Fruit fly (Drosophila melanogaster) whole organism, prepupa: ENCODE measurements around the gene Rab39.

Experiments
- Blimp-1 ChIP-seq: fragments of 200-800 bp; sonication (Bioruptor generic); optimal IDR thresholded peaks from 3 replicates; lab custom pipeline; 2017; ENCODE audit warnings: missing biosample characterization, missing genetic modification characterization, mild to moderate bottlenecking, moderate library complexity, missing genetic modification reagents
- CG10631 ChIP-seq: fragments of 200-800 bp; sonication (Bioruptor generic); optimal IDR thresholded peaks from 2 replicates; lab custom pipeline; 2016; ENCODE audit warnings: missing biosample characterization, missing genetic modification characterization
- CG10669 ChIP-seq: fragments of 200-800 bp; sonication (Bioruptor generic); optimal IDR thresholded peaks from 3 replicates; lab custom pipeline; 2018; ENCODE audit warnings: missing biosample characterization, mild to moderate bottlenecking, missing genetic modification characterization, moderate library complexity
- CG11294 ChIP-seq: fragments of 200-800 bp; sonication (Bioruptor generic); IDR thresholded peaks from 2 replicates; pipeline ENCODE4 v1.3.6; 2022; ENCODE audit warnings: missing biosample characterization, missing genetic modification characterization
- CG11762 ChIP-seq: fragments of 200-800 bp; sonication (Bioruptor generic); optimal IDR thresholded peaks from 3 replicates; lab custom pipeline; 2016; ENCODE audit warnings: missing biosample characterization, missing genetic modification characterization; ENCODE audit not compliant: insufficient read depth
- CG15336 ChIP-seq: fragments of 200-800 bp; sonication (Bioruptor generic); IDR thresholded peaks from 2 replicates; pipeline ENCODE4 v1.3.6; 2022; ENCODE audit warnings: missing biosample characterization, missing genetic modification characterization
- CG1621 ChIP-seq: fragments of 200-800 bp; sonication (Bioruptor generic); optimal IDR thresholded peaks from 3 replicates; lab custom pipeline; 2018; ENCODE audit warnings: missing biosample characterization, mild to moderate bottlenecking, missing genetic modification characterization
- CG16779 ChIP-seq: fragments of 200-800 bp; sonication (Bioruptor generic); optimal IDR thresholded peaks from 3 replicates; lab custom pipeline; 2017; ENCODE audit warnings: missing biosample characterization, mild to moderate bottlenecking, missing genetic modification characterization
- CG3032 ChIP-seq: fragments of 200-800 bp; optimal IDR thresholded peaks from 2 replicates; lab custom pipeline; 2019; ENCODE audit warnings: missing biosample characterization, mild to moderate bottlenecking, missing genetic modification characterization, moderate library complexity
- CG31627 ChIP-seq: fragments of 200-800 bp; sonication (Bioruptor generic); optimal IDR thresholded peaks from 3 replicates; lab custom pipeline; 2016; ENCODE audit warnings: missing biosample characterization, missing genetic modification characterization
- CG32006 ChIP-seq: fragments of 200-800 bp; sonication (Bioruptor generic); optimal IDR thresholded peaks from 3 replicates; lab custom pipeline; 2017; ENCODE audit warnings: missing biosample characterization, mild to moderate bottlenecking, missing genetic modification characterization
- CG3919 ChIP-seq: fragments of 200-800 bp; sonication (Bioruptor generic); optimal IDR thresholded peaks from 3 replicates; lab custom pipeline; 2016; ENCODE audit warnings: missing biosample characterization, missing genetic modification characterization
- CG4318 ChIP-seq: fragments of 200-800 bp; sonication (Bioruptor generic); optimal IDR thresholded peaks from 3 replicates; lab custom pipeline; 2017; ENCODE audit warnings: missing biosample characterization, mild to moderate bottlenecking, missing genetic modification characterization
- CG6163 ChIP-seq: fragments of 200-800 bp; sonication (Bioruptor generic); IDR thresholded peaks from 3 replicates; pipeline ENCODE4 v1.3.6; 2022; ENCODE audit warnings: missing biosample characterization, missing genetic modification characterization
- CG6276 ChIP-seq: fragments of 200-800 bp; sonication (Bioruptor generic); optimal IDR thresholded peaks from 2 replicates; lab custom pipeline; 2017; ENCODE audit warnings: missing biosample characterization, mild to moderate bottlenecking, missing genetic modification characterization
- CG6792 ChIP-seq: fragments of 200-800 bp; sonication (Bioruptor generic); optimal IDR thresholded peaks from 3 replicates; lab custom pipeline; 2016; ENCODE audit warnings: missing biosample characterization, missing genetic modification characterization
- CG6808 ChIP-seq: fragments of 200-800 bp; sonication (Bioruptor generic); optimal IDR thresholded peaks from 3 replicates; lab custom pipeline; 2017; ENCODE audit warnings: missing biosample characterization, missing genetic modification characterization, mild to moderate bottlenecking, moderate library complexity, missing genetic modification reagents
- CG7368 ChIP-seq: fragments of 200-800 bp; sonication (Bioruptor generic); optimal IDR thresholded peaks from 3 replicates; lab custom pipeline; 2016; ENCODE audit warnings: missing biosample characterization, missing genetic modification characterization
- CG8119 ChIP-seq: fragments of 200-800 bp; sonication (Bioruptor generic); IDR thresholded peaks from 3 replicates; pipeline ENCODE4 v1.3.6; 2022; ENCODE audit warnings: missing biosample characterization, missing genetic modification characterization
- CG8632 ChIP-seq: fragments of 200-800 bp; sonication (Bioruptor generic); optimal IDR thresholded peaks from 3 replicates; lab custom pipeline; 2016; ENCODE audit warnings: missing biosample characterization, missing genetic modification characterization
- Eip75B ChIP-seq: fragments of 200-800 bp; sonication (Bioruptor generic); optimal IDR thresholded peaks from 3 replicates; lab custom pipeline; 2016; ENCODE audit warnings: missing biosample characterization, missing genetic modification characterization
- Eip78C ChIP-seq: fragments of 200-800 bp; sonication (Bioruptor generic); peaks from one replicate; lab custom pipeline; 2016; ENCODE audit warnings: missing biosample characterization, missing genetic modification characterization
- Eip93F ChIP-seq: fragments of 200-800 bp; sonication (Bioruptor generic); optimal IDR thresholded peaks from 2 replicates; lab custom pipeline; 2016; ENCODE audit warnings: missing biosample characterization, mild to moderate bottlenecking, missing genetic modification characterization
- Ets21C ChIP-seq: fragments of 200-800 bp; sonication (Bioruptor generic); optimal IDR thresholded peaks from 3 replicates; lab custom pipeline; 2016; ENCODE audit warnings: missing biosample characterization, missing genetic modification characterization
- Ets96B ChIP-seq: fragments of 200-800 bp; optimal IDR thresholded peaks from 2 replicates; lab custom pipeline; 2019; ENCODE audit warnings: missing biosample characterization, mild to moderate bottlenecking, missing genetic modification characterization, moderate library complexity
- Gug ChIP-seq: fragments of 200-800 bp; sonication (Bioruptor generic); IDR thresholded peaks from 2 replicates; pipeline ENCODE4 v1.3.6; 2022; ENCODE audit warnings: missing biosample characterization, missing genetic modification characterization
- Hr39 ChIP-seq: fragments of 200-800 bp; sonication (Bioruptor generic); optimal IDR thresholded peaks from 2 replicates; lab custom pipeline; 2016; ENCODE audit warnings: missing biosample characterization, missing genetic modification characterization
- Hr4 ChIP-seq: fragments of 200-800 bp; sonication (Bioruptor generic); optimal IDR thresholded peaks from 3 replicates; lab custom pipeline; 2016; ENCODE audit warnings: missing biosample characterization, missing genetic modification characterization
- Lpt ChIP-seq: fragments of 200-800 bp; sonication (Bioruptor generic); optimal IDR thresholded peaks from 3 replicates; lab custom pipeline; 2016; ENCODE audit warnings: missing biosample characterization, missing genetic modification characterization
- Met ChIP-seq: fragments of 200-800 bp; sonication (Bioruptor generic); optimal IDR thresholded peaks from 3 replicates; lab custom pipeline; 2016; ENCODE audit warnings: missing biosample characterization, missing genetic modification characterization
- OdsH ChIP-seq: fragments of 200-800 bp; sonication (Bioruptor generic); optimal IDR thresholded peaks from 3 replicates; lab custom pipeline; 2016; ENCODE audit warnings: missing biosample characterization, missing genetic modification characterization
- Smox ChIP-seq: fragments of 200-800 bp; sonication (Bioruptor generic); optimal IDR thresholded peaks from 3 replicates; lab custom pipeline; 2016; ENCODE audit warnings: missing biosample characterization, missing genetic modification characterization
- Sox102F ChIP-seq: fragments of 200-800 bp; sonication (Bioruptor generic); optimal IDR thresholded peaks from 2 replicates; lab custom pipeline; 2016; ENCODE audit warnings: missing biosample characterization, mild to moderate bottlenecking, missing genetic modification characterization
- Sox14 ChIP-seq: fragments of 200-800 bp; sonication (Bioruptor generic); optimal IDR thresholded peaks from 3 replicates; lab custom pipeline; 2016; ENCODE audit warnings: missing biosample characterization, missing genetic modification characterization
- achi ChIP-seq: fragments of 200-800 bp; sonication (Bioruptor generic); optimal IDR thresholded peaks from 3 replicates; lab custom pipeline; 2016; ENCODE audit warnings: missing biosample characterization, missing genetic modification characterization
- acj6 ChIP-seq: fragments of 200-800 bp; sonication (Bioruptor generic); optimal IDR thresholded peaks from 3 replicates; lab custom pipeline; 2016; ENCODE audit warnings: missing biosample characterization, missing genetic modification characterization
- cyc ChIP-seq: fragments of 200-800 bp; sonication (Bioruptor generic); optimal IDR thresholded peaks from 3 replicates; lab custom pipeline; 2016; ENCODE audit warnings: missing biosample characterization, missing genetic modification characterization
- dac ChIP-seq: fragments of 200-800 bp; sonication (Bioruptor generic); optimal IDR thresholded peaks from 2 replicates; lab custom pipeline; 2017; ENCODE audit warnings: missing biosample characterization, mild to moderate bottlenecking, missing genetic modification characterization
- dsx ChIP-seq: fragments of 200-800 bp; optimal IDR thresholded peaks from 3 replicates; lab custom pipeline; 2019; ENCODE audit warnings: missing biosample characterization, mild to moderate bottlenecking, missing genetic modification characterization, moderate library complexity; ENCODE audit not compliant: poor library complexity, severe bottlenecking
- eg ChIP-seq: fragments of 200-800 bp; sonication (Bioruptor generic); IDR thresholded peaks from 3 replicates; pipeline ENCODE4 v1.3.6; 2022; ENCODE audit warnings: missing biosample characterization, missing genetic modification characterization
- esn ChIP-seq: fragments of 200-800 bp; sonication (Bioruptor generic); optimal IDR thresholded peaks from 2 replicates; lab custom pipeline; 2016; ENCODE audit warnings: missing biosample characterization, mild to moderate bottlenecking, missing genetic modification characterization, moderate library complexity
- fd59A ChIP-seq: fragments of 200-800 bp; sonication (Bioruptor generic); optimal IDR thresholded peaks from 2 replicates; lab custom pipeline; 2017; ENCODE audit warnings: missing biosample characterization, mild to moderate bottlenecking, missing genetic modification characterization, missing genetic modification reagents
- fkh ChIP-seq: fragments of 200-800 bp; sonication (Bioruptor generic); optimal IDR thresholded peaks from 3 replicates; lab custom pipeline; 2017; ENCODE audit warnings: missing biosample characterization, mild to moderate bottlenecking, missing genetic modification characterization, moderate library complexity
- lz ChIP-seq: fragments of 200-800 bp; sonication (Bioruptor generic); optimal IDR thresholded peaks from 3 replicates; lab custom pipeline; 2016; ENCODE audit warnings: missing biosample characterization, missing genetic modification characterization
- pdm3 ChIP-seq: fragments of 200-800 bp; sonication (Bioruptor generic); optimal IDR thresholded peaks from 3 replicates; lab custom pipeline; 2016; ENCODE audit warnings: missing biosample characterization, missing genetic modification characterization
- salr ChIP-seq, 2 experiments: fragments of 200-800 bp; sonication (Bioruptor generic); optimal IDR thresholded peaks; 3 replicates each; lab custom pipeline; 2016 to 2018; ENCODE audit warnings: missing biosample characterization in 2 of 2, missing genetic modification characterization in 2 of 2, mild to moderate bottlenecking in 1 of 2
- ss ChIP-seq, 2 experiments: fragments of 200-800 bp; sonication (Bioruptor generic); optimal IDR thresholded peaks; 2 replicates in 1 of 2; 3 replicates in 1 of 2; lab custom pipeline; 2017 to 2018; ENCODE audit warnings: mild to moderate bottlenecking in 2 of 2, missing biosample characterization in 2 of 2, missing genetic modification characterization in 2 of 2, moderate library complexity in 1 of 2
- svp ChIP-seq: fragments of 200-800 bp; sonication (Bioruptor generic); peaks from one replicate; lab custom pipeline; 2016; ENCODE audit warnings: missing biosample characterization, missing genetic modification characterization
- topi ChIP-seq: fragments of 200-800 bp; sonication (Bioruptor generic); optimal IDR thresholded peaks from 3 replicates; lab custom pipeline; 2016; ENCODE audit warnings: missing biosample characterization, missing genetic modification characterization
- vri ChIP-seq: fragments of 200-800 bp; sonication (Bioruptor generic); optimal IDR thresholded peaks from 3 replicates; lab custom pipeline; 2016; ENCODE audit warnings: missing biosample characterization, mild to moderate bottlenecking, missing genetic modification characterization

Rab39 gene

DNA sequence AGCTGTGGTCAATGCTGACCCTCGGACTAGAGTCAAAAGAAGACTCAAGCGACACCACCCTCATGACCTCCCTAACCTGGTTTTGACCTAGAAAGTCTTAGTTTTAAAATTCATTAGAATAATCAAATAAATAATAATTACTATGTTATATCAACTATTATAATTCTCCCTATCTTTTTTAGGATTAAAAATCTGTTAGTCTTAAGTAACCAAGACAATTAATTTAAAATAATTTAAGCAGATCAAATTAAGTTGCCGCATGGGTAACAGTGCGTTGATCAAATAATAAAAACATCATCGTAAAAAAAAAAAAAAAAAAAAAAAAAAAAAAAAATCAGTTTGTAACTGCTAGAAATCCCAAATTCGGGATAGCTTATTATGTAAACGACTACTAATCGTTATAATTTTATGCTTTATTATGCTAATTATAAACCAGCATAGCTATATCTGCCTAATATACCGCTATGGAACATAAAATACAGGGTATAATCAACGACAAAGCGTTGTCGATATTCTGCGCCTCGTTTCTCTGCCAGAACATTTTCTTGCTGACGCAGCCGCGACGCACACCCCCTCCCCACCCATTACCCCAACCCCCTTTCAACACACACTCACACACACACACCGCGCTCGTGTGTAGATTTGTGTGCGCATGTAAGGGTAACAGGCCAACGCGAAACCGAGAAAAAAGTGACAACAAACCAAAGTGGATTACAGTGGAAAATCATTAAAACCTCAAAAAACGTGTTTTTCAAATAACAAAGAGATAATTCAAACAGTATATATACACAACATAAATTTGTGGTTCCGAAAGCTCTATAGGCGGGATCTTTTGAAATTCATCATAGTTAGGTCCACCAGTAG lies 31.5 kb upstream of the Rab39 start:
- TF ChIP-seq salr (GFP tag; optimal IDR thresholded peaks at IDR 0.05; lab: Kevin White, UChicago) (peak in 1 of 2 experiments; percentile 28), OdsH (GFP tag; lab: Kevin White, UChicago) (peak; percentile 24), Ets21C (GFP tag; lab: Kevin White, UChicago) (peak; percentile 17), esn (GFP tag; lab: Kevin White, UChicago) (peak; percentile 45), svp (GFP tag; lab: Kevin White, UChicago) (peak; percentile 98), Lpt (GFP tag; lab: Kevin White, UChicago) (peak; percentile 46), eg (GFP tag; lab: Robert Waterston, UW) (peak; percentile 88), CG10631 (peak; percentile 39), lz (peak; percentile 24), CG6276 (GFP tag; lab: Kevin White, UChicago) (peak; percentile 64), dac (GFP tag; lab: Kevin White, UChicago) (peak; percentile 10), dsx (peak; percentile 85), Met (peak; percentile 85), Gug (GFP tag; lab: Robert Waterston, UW) (peak; percentile 75), pdm3 (GFP tag; lab: Kevin White, UChicago) (peak; percentile 52), vri (GFP tag; lab: Kevin White, UChicago) (peak; percentile 25), CG31627 (GFP tag; lab: Kevin White, UChicago) (peak; percentile 14), CG4318 (GFP tag; lab: Kevin White, UChicago) (peak; percentile 37), Hr39 (GFP tag; lab: Kevin White, UChicago) (peak; percentile 48), CG7368 (GFP tag; lab: Kevin White, UChicago) (peak; percentile 20), CG3919 (peak; percentile 38), Sox102F (GFP tag; lab: Kevin White, UChicago) (peak; percentile 58), Eip93F (peak; percentile 97), CG8119 (GFP tag; lab: Robert Waterston, UW) (peak; percentile 75), CG16779 (peak; percentile 81), CG6808 (GFP tag; lab: Kevin White, UChicago) (peak; percentile 26), CG6163 (GFP tag; lab: Robert Waterston, UW) (peak; percentile 86), fd59A (GFP tag; lab: Kevin White, UChicago) (peak; percentile 27), CG11294 (GFP tag; lab: Robert Waterston, UW) (peak; percentile 63), achi (GFP tag; lab: Kevin White, UChicago) (peak; percentile 30), CG10669 (peak; percentile 10), CG3032 (tag; lab: Kevin White, UChicago) (peak; percentile 63), CG15336 (peak; percentile 86), CG8632 (GFP tag; lab: Kevin White, UChicago) (peak; percentile 6), Eip75B (peak; percentile 96), cyc (peak; percentile 38), CG1621 (tag; lab: Kevin White, UChicago) (peak; percentile 43), Eip78C (GFP tag; lab: Kevin White, UChicago) (peak; percentile 98), Hr4 (peak; percentile 94), CG6792 (GFP tag; lab: Kevin White, UChicago) (peak; percentile 35), Smox (GFP tag; lab: Kevin White, UChicago) (peak; percentile 20), acj6 (GFP tag; lab: Kevin White, UChicago) (peak; percentile 23), ss (GFP tag; optimal IDR thresholded peaks at IDR 0.05; lab: Kevin White, UChicago) (peak; percentile 75 to 88), Sox14 (GFP tag; lab: Kevin White, UChicago) (peak; percentile 67), Ets96B (tag; lab: Kevin White, UChicago) (peak; percentile 24), fkh (GFP tag; lab: Kevin White, UChicago) (peak; percentile 64), CG32006 (peak; percentile 56), CG11762 (peak; percentile 15), Blimp-1 (peak; percentile 38), topi (GFP tag; lab: Kevin White, UChicago) (peak; percentile 13)
